Worm (Caenorhabditis elegans) whole organism, L2 larva: ENCODE measurements around the gene gly-9.

ENCODE experiments used
- R02D3.7 ChIP-seq: fragments of 150-350 bp; optimal IDR thresholded peaks from 2 replicates; lab custom pipeline; 2014; ENCODE audit warnings: missing biosample characterization, missing genetic modification characterization
- ZK546.5 ChIP-seq: sonication (generic microtip); optimal IDR thresholded peaks from 2 replicates; lab custom pipeline; 2017; ENCODE audit warnings: missing biosample characterization, missing genetic modification characterization
- aly-2 ChIP-seq: fragments of 150-350 bp; optimal IDR thresholded peaks from 2 replicates; lab custom pipeline; 2014; ENCODE audit warnings: missing biosample characterization, missing genetic modification characterization
- egl-27 ChIP-seq: sonication (generic microtip); optimal IDR thresholded peaks from 3 replicates; lab custom pipeline; 2017; ENCODE audit warnings: missing biosample characterization, missing genetic modification reagents, missing genetic modification characterization
- fos-1 ChIP-seq: fragments of 150-350 bp; optimal IDR thresholded peaks from 2 replicates; lab custom pipeline; 2014; ENCODE audit warnings: missing biosample characterization, missing genetic modification characterization
- lsy-2 ChIP-seq, 2 experiments: fragments of 150-350 bp in 1 of 2; sonication (generic microtip) in 1 of 2; optimal IDR thresholded peaks; 2 replicates each; lab custom pipeline; 2014 to 2017; ENCODE audit warnings: missing biosample characterization in 2 of 2, missing genetic modification characterization in 2 of 2
- nhr-11 ChIP-seq: fragments of 150-350 bp; optimal IDR thresholded peaks from 2 replicates; lab custom pipeline; 2014; ENCODE audit warnings: missing biosample characterization, missing genetic modification characterization
- nhr-6 ChIP-seq: fragments of 150-350 bp; optimal IDR thresholded peaks from 2 replicates; lab custom pipeline; 2014; ENCODE audit warnings: missing biosample characterization, missing genetic modification characterization
- sma-3 ChIP-seq: sonication (generic microtip); optimal IDR thresholded peaks from 2 replicates; lab custom pipeline; 2016; ENCODE audit warnings: missing genetic modification reagents, missing genetic modification characterization, missing compliant biosample characterization
- unc-55 ChIP-seq: fragments of 150-350 bp; sonication (generic microtip); optimal IDR thresholded peaks from 3 replicates; lab custom pipeline; 2014; ENCODE audit warnings: missing biosample characterization, missing genetic modification reagents, missing genetic modification characterization
- unc-62 ChIP-seq: fragments of 150-350 bp; optimal IDR thresholded peaks from 2 replicates; lab custom pipeline; 2014; ENCODE audit warnings: missing biosample characterization, missing genetic modification reagents, missing genetic modification characterization

DNA sequence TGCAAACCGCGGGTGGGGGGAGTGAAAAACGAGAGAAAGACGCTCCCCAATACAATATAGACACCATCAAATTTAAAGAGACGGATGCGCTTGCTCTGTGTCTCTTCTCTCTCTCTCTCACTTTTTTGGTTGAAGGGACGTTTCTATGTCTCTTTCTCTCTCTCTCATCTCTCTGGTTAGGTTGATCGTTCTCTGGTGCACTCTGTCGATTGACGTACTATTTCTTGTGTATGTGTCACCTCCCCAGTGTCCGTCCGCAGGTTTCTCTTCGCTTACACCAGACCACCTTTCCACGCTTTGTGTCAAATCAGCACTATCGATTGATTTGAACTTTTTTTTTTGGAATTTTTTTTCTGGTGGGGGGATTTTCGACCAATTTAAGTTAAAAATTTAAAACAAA lies 47.0 kb downstream of the gly-9 start:
- TF ChIP-seq unc-62 (no peak), unc-55 (GFP tag; lab: Kevin White, UChicago) (peak; percentile 85), R02D3.7 (tag; lab: Kevin White, UChicago) (no peak), fos-1 (tag; lab: Kevin White, UChicago) (peak; percentile 98), nhr-11 (no peak), lsy-2 (tag; optimal IDR thresholded peaks at IDR 0.05; lab: Kevin White, UChicago) (peak; percentile 29 to 67), egl-27 (tag; lab: Kevin White, UChicago) (peak; percentile 39), nhr-6 (tag; lab: Kevin White, UChicago) (peak; percentile 47), sma-3 (GFP tag; lab: Kevin White, UChicago) (peak; percentile 62), ZK546.5 (tag; lab: Kevin White, UChicago) (no peak), aly-2 (tag; lab: Kevin White, UChicago) (no peak)
